In the genomic region with DNA sequence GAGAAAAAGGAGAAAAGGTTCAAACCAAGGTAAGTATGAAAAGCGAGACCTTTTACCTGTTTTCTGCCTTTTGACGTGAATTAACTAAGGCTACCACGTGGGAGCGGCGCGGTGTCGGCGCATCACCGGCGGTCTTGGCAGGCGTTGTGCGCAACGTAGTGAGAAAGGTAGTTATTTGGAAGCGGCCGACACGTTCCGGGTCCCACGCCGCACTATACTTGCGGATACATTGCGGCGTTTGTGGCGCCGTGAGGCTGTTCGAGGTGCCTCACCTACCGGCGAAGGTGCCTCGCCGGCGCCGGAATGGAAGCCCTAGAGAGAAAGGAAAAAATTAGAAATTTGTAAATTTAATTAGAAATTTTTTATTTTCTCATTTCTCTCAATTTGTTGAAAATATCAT, we compare ENCODE assay signal across 3 worm cellular contexts.
TF ChIP-seq lines count a peak whose summit lies in the region.

No protein-coding gene starts in this region.

TF ChIP-seq in whole organism, L2 larva, 48 proteins besides CTCF, POLR2A, EP300 and RAD21:
- TF ChIP-seq F13H6.1 (tag; optimal IDR thresholded peaks at IDR 0.05; lab: Kevin White, UChicago) = no peak
- TF ChIP-seq Y55F3AM.14 (GFP tag; optimal IDR thresholded peaks at IDR 0.05; lab: Kevin White, UChicago) = peak; percentile 14

TF ChIP-seq in whole organism, L4 larva, 104 proteins besides CTCF, POLR2A, EP300 and RAD21:
- no peak for TF ChIP-seq ceh-32 (tag; optimal IDR thresholded peaks at IDR 0.05; lab: Kevin White, UChicago; ENCODE audit: poor library complexity)
- TF ChIP-seq set-16 (GFP tag; IDR thresholded peaks at IDR 0.05; lab: Robert Waterston, UW) = peak; percentile 79; the same call in 1 of the 2 replicates
- TF ChIP-seq T20F7.1 (GFP tag; optimal IDR thresholded peaks at IDR 0.05; lab: Kevin White, UChicago) = no peak
- 0 out of 2 replicates have a peak, but pooled peaks have one; percentile 53 for TF ChIP-seq egl-43 (GFP tag; IDR thresholded peaks at IDR 0.05; lab: Robert Waterston, UW)
- no peak for TF ChIP-seq pqm-1 (tag; optimal IDR thresholded peaks at IDR 0.05; lab: Kevin White, UChicago)
- no peak for TF ChIP-seq spr-1 (tag; optimal IDR thresholded peaks at IDR 0.05; lab: Kevin White, UChicago)
- TF ChIP-seq D1046.2 (GFP tag; IDR thresholded peaks at IDR 0.05; lab: Robert Waterston, UW) = no peak
- 0 out of 2 replicates have a peak, but pooled peaks have one; percentile 47 for TF ChIP-seq ceh-44 (GFP tag; IDR thresholded peaks at IDR 0.05; lab: Robert Waterston, UW)
- no peak for TF ChIP-seq fkh-10 (GFP tag; optimal IDR thresholded peaks at IDR 0.05; lab: Kevin White, UChicago)
- TF ChIP-seq madf-5 (GFP tag; IDR thresholded peaks at IDR 0.05; lab: Robert Waterston, UW) = 0 out of 4 replicates have a peak, but pooled peaks of 1 of the 2 experiments have one; percentile 31

TF ChIP-seq in whole organism, young adult, 124 proteins besides CTCF, POLR2A, EP300 and RAD21:
- TF ChIP-seq zfh-2 (GFP tag; conservative IDR thresholded peaks at IDR 0.05; lab: Robert Waterston, UW) = peak; percentile 80
- TF ChIP-seq attf-5 (GFP tag; optimal IDR thresholded peaks at IDR 0.05; lab: Kevin White, UChicago) = no peak
- TF ChIP-seq egrh-3 (GFP tag; IDR thresholded peaks at IDR 0.05; lab: Robert Waterston, UW) = peak; percentile 16; the same call in 1 of the 2 replicates
